Fruit fly (Drosophila melanogaster) whole organism, embryonic: ENCODE measurements around the gene Ccp84Ad.

Experiments
- Adf1 ChIP-seq: fragments of 200-800 bp; sonication (Bioruptor generic); IDR thresholded peaks from 2 replicates; pipeline ENCODE4 v1.3.6; 2022; ENCODE audit warnings: missing biosample characterization, missing genetic modification characterization
- Blimp-1 ChIP-seq: fragments of 200-800 bp; sonication (Bioruptor generic); optimal IDR thresholded peaks from 3 replicates; lab custom pipeline; 2018; ENCODE audit warnings: missing biosample characterization, missing genetic modification characterization, mild to moderate bottlenecking, moderate library complexity, missing genetic modification reagents
- BtbVII ChIP-seq: fragments of 200-800 bp; sonication (Bioruptor generic); optimal IDR thresholded peaks from 3 replicates; lab custom pipeline; 2017; ENCODE audit warnings: missing biosample characterization, mild to moderate bottlenecking, missing genetic modification characterization
- Bteb2 ChIP-seq: fragments of 200-800 bp; sonication (Bioruptor generic); optimal IDR thresholded peaks from 2 replicates; lab custom pipeline; 2016; ENCODE audit warnings: missing biosample characterization, missing genetic modification characterization
- CG1024 ChIP-seq: fragments of 200-800 bp; sonication (Bioruptor generic); IDR thresholded peaks from 2 replicates; pipeline ENCODE4 v1.3.6; 2022; ENCODE audit warnings: missing biosample characterization, missing genetic modification characterization
- CG11093 ChIP-seq: fragments of 200-800 bp; sonication (Bioruptor generic); IDR thresholded peaks from 3 replicates; pipeline ENCODE4 v1.3.6; 2022; ENCODE audit warnings: missing biosample characterization, missing genetic modification characterization
- CG11398 ChIP-seq: fragments of 200-800 bp; sonication (Bioruptor generic); optimal IDR thresholded peaks from 2 replicates; lab custom pipeline; 2016; ENCODE audit warnings: missing biosample characterization, missing genetic modification characterization
- CG11504 ChIP-seq: fragments of 200-800 bp; sonication (Bioruptor generic); optimal IDR thresholded peaks from 3 replicates; lab custom pipeline; 2019; ENCODE audit warnings: missing biosample characterization, mild to moderate bottlenecking, missing genetic modification characterization, moderate library complexity
- CG11696 ChIP-seq: fragments of 200-800 bp; sonication (Bioruptor generic); IDR thresholded peaks from 2 replicates; pipeline ENCODE4 v1.3.6; 2022; ENCODE audit warnings: missing biosample characterization, missing genetic modification characterization
- CG14441 ChIP-seq: fragments of 200-800 bp; sonication (Bioruptor generic); IDR thresholded peaks from 2 replicates; pipeline ENCODE4 v1.3.6; 2022; ENCODE audit warnings: missing biosample characterization, missing genetic modification characterization
- CG15479 ChIP-seq: fragments of 200-800 bp; sonication (Bioruptor generic); optimal IDR thresholded peaks from 3 replicates; lab custom pipeline; 2019; ENCODE audit warnings: missing biosample characterization, mild to moderate bottlenecking, missing genetic modification characterization, moderate library complexity
- CG1647 ChIP-seq: fragments of 200-800 bp; sonication (Bioruptor generic); optimal IDR thresholded peaks from 3 replicates; lab custom pipeline; 2016; ENCODE audit warnings: missing biosample characterization, missing genetic modification characterization
- CG17568 ChIP-seq: fragments of 200-800 bp; sonication (Bioruptor generic); optimal IDR thresholded peaks from 2 replicates; lab custom pipeline; 2018; ENCODE audit warnings: missing biosample characterization, mild to moderate bottlenecking, missing genetic modification characterization, moderate library complexity
- CG17612 ChIP-seq: fragments of 200-800 bp; sonication (Bioruptor generic); IDR thresholded peaks from 2 replicates; pipeline ENCODE4 v1.3.6; 2022; ENCODE audit warnings: missing biosample characterization, missing genetic modification characterization
- CG17802 ChIP-seq: fragments of 200-800 bp; sonication (Bioruptor generic); optimal IDR thresholded peaks from 2 replicates; lab custom pipeline; 2018; ENCODE audit warnings: missing biosample characterization, mild to moderate bottlenecking, missing genetic modification characterization, moderate library complexity
- CG18262 ChIP-seq: fragments of 200-800 bp; optimal IDR thresholded peaks from 3 replicates; lab custom pipeline; 2019; ENCODE audit warnings: missing biosample characterization, mild to moderate bottlenecking, missing genetic modification characterization, moderate library complexity
- CG1832 ChIP-seq: fragments of 200-800 bp; sonication (Bioruptor generic); optimal IDR thresholded peaks from 2 replicates; lab custom pipeline; 2017; ENCODE audit warnings: missing biosample characterization, mild to moderate bottlenecking, missing genetic modification characterization, inconsistent platforms
- CG18764 ChIP-seq: fragments of 200-800 bp; sonication (Bioruptor generic); optimal IDR thresholded peaks from 3 replicates; lab custom pipeline; 2016; ENCODE audit warnings: missing biosample characterization, missing genetic modification characterization
- CG2678 ChIP-seq: fragments of 200-800 bp; sonication (Bioruptor generic); optimal IDR thresholded peaks from 3 replicates; lab custom pipeline; 2019; ENCODE audit warnings: missing biosample characterization, mild to moderate bottlenecking, missing genetic modification characterization, moderate library complexity
- CG30403 ChIP-seq: fragments of 200-800 bp; sonication (Bioruptor generic); optimal IDR thresholded peaks from 3 replicates; lab custom pipeline; 2016; ENCODE audit warnings: missing biosample characterization, missing genetic modification characterization
- CG31224 ChIP-seq: fragments of 200-800 bp; sonication (Bioruptor generic); IDR thresholded peaks from 2 replicates; pipeline ENCODE4 v1.3.6; 2022; ENCODE audit warnings: missing biosample characterization, missing genetic modification characterization
- CG32532 ChIP-seq: fragments of 200-800 bp; sonication (Bioruptor generic); IDR thresholded peaks from 2 replicates; pipeline ENCODE4 v1.3.6; 2022; ENCODE audit warnings: missing biosample characterization, missing genetic modification characterization
- CG7357 ChIP-seq: fragments of 200-800 bp; sonication (Bioruptor generic); IDR thresholded peaks from 3 replicates; pipeline ENCODE4 v1.3.6; 2022; ENCODE audit warnings: missing biosample characterization, missing genetic modification characterization
- CG8924 ChIP-seq: fragments of 200-800 bp; optimal IDR thresholded peaks from 3 replicates; lab custom pipeline; 2019; ENCODE audit warnings: missing biosample characterization, mild to moderate bottlenecking, missing genetic modification characterization, moderate library complexity
- CkIIα-i1 ChIP-seq: fragments of 200-800 bp; sonication (Bioruptor generic); IDR thresholded peaks from 2 replicates; pipeline ENCODE4 v1.3.6; 2022; ENCODE audit warnings: missing biosample characterization, missing genetic modification characterization
- Deaf1 ChIP-seq: fragments of 200-800 bp; optimal IDR thresholded peaks from 3 replicates; lab custom pipeline; 2019; ENCODE audit warnings: missing biosample characterization, mild to moderate bottlenecking, missing genetic modification characterization, moderate library complexity
- Dip2 ChIP-seq: fragments of 200-800 bp; sonication (Bioruptor generic); IDR thresholded peaks from 2 replicates; pipeline ENCODE4 v1.3.6; 2022; ENCODE audit warnings: missing biosample characterization, missing genetic modification characterization
- Eip74EF ChIP-seq, 2 experiments: fragments of 200-800 bp in 1 of 2; fragments of >200 bp in 1 of 2; sonication (Bioruptor generic) in 1 of 2; optimal IDR thresholded peaks; 2 replicates each; lab custom pipeline; 2017 to 2019; ENCODE audit warnings: missing biosample characterization in 2 of 2, missing genetic modification characterization in 2 of 2, mild to moderate bottlenecking in 1 of 2, moderate library complexity in 1 of 2
- HLH54F ChIP-seq: fragments of 200-800 bp; sonication (Bioruptor generic); optimal IDR thresholded peaks from 3 replicates; lab custom pipeline; 2016; ENCODE audit warnings: missing biosample characterization, missing genetic modification characterization
- Hr3 ChIP-seq: fragments of 200-800 bp; sonication (Bioruptor generic); optimal IDR thresholded peaks from 3 replicates; lab custom pipeline; 2016; ENCODE audit warnings: missing biosample characterization, missing genetic modification characterization
- Lpt ChIP-seq: fragments of >200 bp; optimal IDR thresholded peaks from 2 replicates; lab custom pipeline; 2018; ENCODE audit warnings: missing biosample characterization, missing genetic modification characterization
- MTF-1 ChIP-seq: fragments of 200-800 bp; sonication (Bioruptor generic); optimal IDR thresholded peaks from 2 replicates; lab custom pipeline; 2018; ENCODE audit warnings: missing biosample characterization, mild to moderate bottlenecking, missing genetic modification characterization, borderline replicate concordance
- Poxn ChIP-seq: fragments of 200-800 bp; sonication (Bioruptor generic); IDR thresholded peaks from 2 replicates; pipeline ENCODE4 v1.3.6; 2022; ENCODE audit warnings: missing biosample characterization, missing genetic modification characterization
- Scr ChIP-seq: fragments of 200-800 bp; sonication (Bioruptor generic); IDR thresholded peaks from 2 replicates; pipeline ENCODE4 v1.3.6; 2022; ENCODE audit warnings: missing biosample characterization, missing genetic modification characterization; ENCODE audit not compliant: partially characterized antibody
- Side ChIP-seq: fragments of 200-800 bp; sonication (Bioruptor generic); optimal IDR thresholded peaks from 2 replicates; lab custom pipeline; 2016; ENCODE audit warnings: missing biosample characterization, missing genetic modification characterization
- aop ChIP-seq: fragments of 200-800 bp; sonication (Bioruptor generic); IDR thresholded peaks from 2 replicates; pipeline ENCODE4 v1.3.6; 2022; ENCODE audit warnings: missing biosample characterization, missing genetic modification characterization
- ato ChIP-seq: fragments of 200-800 bp; sonication (Bioruptor generic); IDR thresholded peaks from 2 replicates; pipeline ENCODE4 v1.3.6; 2022; ENCODE audit warnings: missing biosample characterization, missing genetic modification characterization; ENCODE audit not compliant: partially characterized antibody
- az2 ChIP-seq: fragments of 200-800 bp; sonication (Bioruptor generic); optimal IDR thresholded peaks from 3 replicates; lab custom pipeline; 2016; ENCODE audit warnings: missing biosample characterization, missing genetic modification characterization
- br ChIP-seq: fragments of >200 bp; optimal IDR thresholded peaks from 2 replicates; lab custom pipeline; 2017
- crc ChIP-seq: fragments of 200-800 bp; sonication (Bioruptor generic); optimal IDR thresholded peaks from 2 replicates; lab custom pipeline; 2016; ENCODE audit warnings: missing biosample characterization, missing genetic modification characterization
- croc ChIP-seq: fragments of 200-800 bp; sonication (Bioruptor generic); conservative IDR thresholded peaks from 3 replicates; pipeline ENCODE4 v1.3.6; 2022; ENCODE audit warnings: missing biosample characterization, missing genetic modification characterization
- dan ChIP-seq: fragments of 200-800 bp; sonication (Bioruptor generic); IDR thresholded peaks from 2 replicates; pipeline ENCODE4 v1.3.6; 2022; ENCODE audit warnings: missing biosample characterization, missing genetic modification characterization
- exex ChIP-seq: fragments of 200-800 bp; sonication (Bioruptor generic); optimal IDR thresholded peaks from 4 replicates; lab custom pipeline; 2018; ENCODE audit warnings: missing biosample characterization, mild to moderate bottlenecking, missing genetic modification characterization, moderate library complexity
- grau ChIP-seq: fragments of 200-800 bp; optimal IDR thresholded peaks from 3 replicates; lab custom pipeline; 2019; ENCODE audit warnings: missing biosample characterization, mild to moderate bottlenecking, missing genetic modification characterization, moderate library complexity
- her ChIP-seq: fragments of 200-800 bp; sonication (Bioruptor generic); optimal IDR thresholded peaks from 2 replicates; lab custom pipeline; 2016; ENCODE audit warnings: missing biosample characterization, missing genetic modification characterization
- hkb ChIP-seq, 2 experiments: fragments of 200-800 bp in 1 of 2; fragments of >200 bp in 1 of 2; sonication (Bioruptor generic) in 1 of 2; IDR thresholded peaks in 1 of 2; optimal IDR thresholded peaks in 1 of 2; 2 replicates each; pipeline versions ENCODE4 v1.3.6 to Lab custom; 2017 to 2022; ENCODE audit warnings: missing biosample characterization in 1 of 2, missing genetic modification characterization in 1 of 2
- kah ChIP-seq: fragments of 200-800 bp; sonication (Bioruptor generic); optimal IDR thresholded peaks from 2 replicates; lab custom pipeline; 2018; ENCODE audit warnings: missing biosample characterization, mild to moderate bottlenecking, missing genetic modification characterization
- pfk ChIP-seq: fragments of 200-800 bp; sonication (Bioruptor generic); optimal IDR thresholded peaks from 2 replicates; lab custom pipeline; 2018; ENCODE audit warnings: missing biosample characterization, mild to moderate bottlenecking, missing genetic modification characterization, moderate library complexity
- pho ChIP-seq: fragments of 200-800 bp; sonication (Bioruptor generic); optimal IDR thresholded peaks from 2 replicates; lab custom pipeline; 2016; ENCODE audit warnings: missing biosample characterization, missing genetic modification characterization
- tll ChIP-seq, 2 experiments: fragments of 200-800 bp in 1 of 2; fragments of >200 bp in 1 of 2; sonication (Bioruptor generic) in 1 of 2; optimal IDR thresholded peaks; 2 replicates each; lab custom pipeline; 2017 to 2019; ENCODE audit warnings: missing biosample characterization in 2 of 2, missing genetic modification characterization in 2 of 2, mild to moderate bottlenecking in 1 of 2, moderate library complexity in 1 of 2
- vnd ChIP-seq: fragments of 200-800 bp; sonication (Bioruptor generic); IDR thresholded peaks from 3 replicates; pipeline ENCODE4 v1.3.6; 2022; ENCODE audit warnings: missing biosample characterization, missing genetic modification characterization; ENCODE audit not compliant: partially characterized antibody
- wek ChIP-seq: fragments of 200-800 bp; sonication (Bioruptor generic); optimal IDR thresholded peaks from 3 replicates; lab custom pipeline; 2018; ENCODE audit warnings: missing biosample characterization, mild to moderate bottlenecking, missing genetic modification characterization, moderate library complexity

Gene Ccp84Ad

dm6 chr3R:6659941-6660340 lies 32.6 kb upstream of the Ccp84Ad start, which contains the start of gene agt (continued):
- no peak for TF ChIP-seq CG31224
- no peak for TF ChIP-seq BtbVII (GFP tag; lab: Kevin White, UChicago)
- no peak for TF ChIP-seq pfk (GFP tag; lab: Kevin White, UChicago)
- TF ChIP-seq exex (tag; lab: Kevin White, UChicago) = no peak
- TF ChIP-seq Blimp-1 = no peak
- TF ChIP-seq Deaf1 (tag; lab: Kevin White, UChicago) = no peak
- peak; percentile 39 for TF ChIP-seq CG11504
- TF ChIP-seq CG32532 (GFP tag; lab: Robert Waterston, UW) = no peak
- TF ChIP-seq CG14441 (GFP tag; lab: Robert Waterston, UW) = no peak
- no peak for TF ChIP-seq CG18262 (tag; lab: Kevin White, UChicago)
- TF ChIP-seq wek (GFP tag; lab: Kevin White, UChicago) = no peak
- TF ChIP-seq MTF-1 (GFP tag; lab: Kevin White, UChicago) = no peak
- peak; percentile 61 for TF ChIP-seq her
- no peak for TF ChIP-seq CG11093
- no peak for TF ChIP-seq CG1832
- no peak for TF ChIP-seq pho (GFP tag; lab: Kevin White, UChicago)
- no peak for TF ChIP-seq vnd (GFP tag; lab: Robert Waterston, UW)
- no peak for TF ChIP-seq Lpt
- no peak for TF ChIP-seq tll (GFP tag; optimal IDR thresholded peaks at IDR 0.05; lab: Kevin White, UChicago)
- no peak for TF ChIP-seq kah
- no peak for TF ChIP-seq Hr3 (GFP tag; lab: Kevin White, UChicago)
- TF ChIP-seq CG17568 (GFP tag; lab: Kevin White, UChicago) = no peak
- no peak for TF ChIP-seq aop
- TF ChIP-seq croc (GFP tag; lab: Robert Waterston, UW) = no peak
- TF ChIP-seq ato = no peak
- TF ChIP-seq CG1647 (GFP tag; lab: Kevin White, UChicago) = no peak
- no peak for TF ChIP-seq CG17802 (tag; lab: Kevin White, UChicago)
- TF ChIP-seq Poxn (GFP tag; lab: Robert Waterston, UW) = no peak
- TF ChIP-seq CG18764 (GFP tag; lab: Kevin White, UChicago) = no peak
- TF ChIP-seq dan = no peak
- no peak for TF ChIP-seq CG17612 (GFP tag; lab: Robert Waterston, UW)
- TF ChIP-seq CG11398 (GFP tag; lab: Kevin White, UChicago) = no peak
- TF ChIP-seq CG30403 = no peak
- no peak for TF ChIP-seq HLH54F (GFP tag; lab: Kevin White, UChicago)
- peak; percentile 16 for TF ChIP-seq grau
- no peak for TF ChIP-seq CG2678 (tag; lab: Kevin White, UChicago)
- no peak for TF ChIP-seq CG11696
- TF ChIP-seq CG1024 (GFP tag; lab: Robert Waterston, UW) = no peak
- TF ChIP-seq br (lab: Kevin White, UChicago) = no peak
- TF ChIP-seq Side = no peak
- TF ChIP-seq az2 (GFP tag; lab: Kevin White, UChicago) = no peak
- TF ChIP-seq Eip74EF (GFP tag; optimal IDR thresholded peaks at IDR 0.05; lab: Kevin White, UChicago) = no peak
- no peak for TF ChIP-seq Adf1 (GFP tag; lab: Robert Waterston, UW)
- TF ChIP-seq CG8924 (tag; lab: Kevin White, UChicago) = peak; percentile 3
- TF ChIP-seq Dip2 (GFP tag; lab: Robert Waterston, UW) = no peak
- no peak for TF ChIP-seq CkIIα-i1 (GFP tag; lab: Robert Waterston, UW)
- TF ChIP-seq CG15479 (GFP tag; lab: Kevin White, UChicago) = no peak
- TF ChIP-seq hkb (optimal IDR thresholded peaks at IDR 0.05; lab: Kevin White, UChicago) = no peak
- no peak for TF ChIP-seq hkb (GFP tag; IDR thresholded peaks at IDR 0.05; lab: Robert Waterston, UW)
- TF ChIP-seq Bteb2 (GFP tag; lab: Kevin White, UChicago) = no peak
- TF ChIP-seq crc = no peak
- no peak for TF ChIP-seq CG7357
- peak; percentile 21; the same call in 1 of the 2 replicates for TF ChIP-seq Scr
